Worm (Caenorhabditis elegans) whole organism, L1 larva: ENCODE data around the gene F01D5.6.
A peak's percentile ranks its signal among the peaks of the same experiment; 100 is the strongest.

Experiments used
- C04F5.9 ChIP-seq: sonication (generic microtip); optimal IDR thresholded peaks from 2 replicates; lab custom pipeline; 2016; ENCODE audit warnings: missing genetic modification characterization, missing compliant biosample characterization
- C16A3.4 ChIP-seq: fragments of 150-350 bp; optimal IDR thresholded peaks from 2 replicates; lab custom pipeline; 2014; ENCODE audit warnings: missing biosample characterization, missing genetic modification characterization
- C34B4.2 ChIP-seq: sonication (generic microtip); optimal IDR thresholded peaks from 2 replicates; lab custom pipeline; 2017; ENCODE audit warnings: mild to moderate bottlenecking, missing genetic modification characterization, missing compliant biosample characterization
- F16B12.6 ChIP-seq: fragments of 150-350 bp; optimal IDR thresholded peaks from 2 replicates; lab custom pipeline; 2014; ENCODE audit warnings: missing biosample characterization, missing genetic modification characterization
- aha-1 ChIP-seq: fragments of 150-350 bp; optimal IDR thresholded peaks from 2 replicates; lab custom pipeline; 2014; ENCODE audit warnings: missing biosample characterization, missing genetic modification characterization
- ama-1 ChIP-seq: fragments of 150-350 bp; optimal IDR thresholded peaks from 2 replicates; lab custom pipeline; 2014
- blmp-1 ChIP-seq: fragments of 150-350 bp; optimal IDR thresholded peaks from 2 replicates; lab custom pipeline; 2014; ENCODE audit warnings: missing biosample characterization, missing genetic modification characterization
- ceh-82 ChIP-seq, 3 experiments: fragments of 150-350 bp in 1 of 3; sonication (generic microtip) in 2 of 3; optimal IDR thresholded peaks; 2 replicates each; lab custom pipeline; 2014 to 2017; ENCODE audit warnings: missing biosample characterization in 3 of 3, missing genetic modification characterization in 3 of 3
- ceh-88 ChIP-seq: fragments of 200-800 bp; sonication (Bioruptor generic); IDR thresholded peaks from 2 replicates; pipeline ENCODE4 v1.3.6; 2022; ENCODE audit warnings: missing genetic modification characterization, missing compliant biosample characterization
- ceh-90 ChIP-seq: sonication (generic microtip); optimal IDR thresholded peaks from 2 replicates; lab custom pipeline; 2016; ENCODE audit warnings: missing genetic modification characterization, missing compliant biosample characterization
- ces-1 ChIP-seq: fragments of 150-350 bp; optimal IDR thresholded peaks from 2 replicates; lab custom pipeline; 2014; ENCODE audit warnings: missing biosample characterization, missing genetic modification reagents, missing genetic modification characterization
- dpl-1 ChIP-seq, 3 experiments: fragments of 150-350 bp in 2 of 3; sonication (generic microtip) in 1 of 3; optimal IDR thresholded peaks; 2 replicates each; lab custom pipeline; 2014 to 2017; ENCODE audit warnings: missing biosample characterization in 3 of 3, missing genetic modification characterization in 3 of 3, missing genetic modification reagents in 3 of 3
- efl-1 ChIP-seq, 4 experiments: fragments of 150-350 bp; optimal IDR thresholded peaks in 3 of 4; peaks in 1 of 4; 1 replicate in 1 of 4; 2 replicates in 3 of 4; lab custom pipeline; 2014; ENCODE audit warnings: missing biosample characterization in 2 of 4, missing genetic modification characterization in 2 of 4, missing genetic modification reagents in 2 of 4
- efl-3 ChIP-seq: fragments of 200-800 bp; sonication (Bioruptor generic); optimal IDR thresholded peaks from 2 replicates; lab custom pipeline; 2018; ENCODE audit warnings: mild to moderate bottlenecking, missing genetic modification characterization, missing compliant biosample characterization
- elt-2 ChIP-seq: sonication (generic microtip); optimal IDR thresholded peaks from 2 replicates; lab custom pipeline; 2016; ENCODE audit warnings: missing genetic modification characterization, mild to moderate bottlenecking, inconsistent platforms, missing compliant biosample characterization, missing genetic modification reagents
- fkh-10 ChIP-seq: sonication (generic microtip); optimal IDR thresholded peaks from 2 replicates; lab custom pipeline; 2017; ENCODE audit warnings: missing biosample characterization, missing genetic modification reagents, missing genetic modification characterization
- fkh-4 ChIP-seq: sonication (generic microtip); optimal IDR thresholded peaks from 2 replicates; lab custom pipeline; 2016; ENCODE audit warnings: missing compliant biosample characterization, missing genetic modification characterization, borderline replicate concordance
- fos-1 ChIP-seq: fragments of 150-350 bp; optimal IDR thresholded peaks from 2 replicates; lab custom pipeline; 2014; ENCODE audit warnings: missing biosample characterization, missing genetic modification characterization
- hlh-17 ChIP-seq: fragments of 200-800 bp; sonication (Bioruptor generic); optimal IDR thresholded peaks from 2 replicates; lab custom pipeline; 2018; ENCODE audit warnings: missing genetic modification characterization, mild to moderate bottlenecking, missing compliant biosample characterization, moderate library complexity, borderline replicate concordance
- irx-1 ChIP-seq: sonication (generic microtip); optimal IDR thresholded peaks from 2 replicates; lab custom pipeline; 2016; ENCODE audit warnings: missing genetic modification characterization, missing compliant biosample characterization
- isw-1 ChIP-seq: fragments of 200-800 bp; sonication (Bioruptor generic); IDR thresholded peaks from 2 replicates; pipeline ENCODE4 v1.3.6; 2022; ENCODE audit warnings: missing genetic modification characterization, missing compliant biosample characterization
- jun-1 ChIP-seq: fragments of 150-350 bp; optimal IDR thresholded peaks from 2 replicates; lab custom pipeline; 2014; ENCODE audit warnings: missing biosample characterization, missing genetic modification reagents, missing genetic modification characterization
- lin-14 ChIP-seq: fragments of 200-800 bp; sonication (Bioruptor generic); optimal IDR thresholded peaks from 2 replicates; lab custom pipeline; 2018; ENCODE audit warnings: mild to moderate bottlenecking, missing genetic modification characterization, moderate library complexity, missing compliant biosample characterization
- lin-35 ChIP-seq, 2 experiments: fragments of 150-350 bp; optimal IDR thresholded peaks; 2 replicates each; lab custom pipeline; 2014; ENCODE audit warnings: missing biosample characterization in 2 of 2, missing genetic modification characterization in 2 of 2, missing genetic modification reagents in 2 of 2
- lin-39 ChIP-seq: fragments of 150-350 bp; optimal IDR thresholded peaks from 2 replicates; lab custom pipeline; 2014; ENCODE audit warnings: missing biosample characterization, missing genetic modification reagents, missing genetic modification characterization
- lsy-2 ChIP-seq, 2 experiments: fragments of 150-350 bp; optimal IDR thresholded peaks; 2 replicates each; lab custom pipeline; 2014; ENCODE audit warnings: missing biosample characterization in 2 of 2, missing genetic modification characterization in 2 of 2
- mdl-1 ChIP-seq, 2 experiments: fragments of 150-350 bp; optimal IDR thresholded peaks; 2 replicates each; lab custom pipeline; 2014 to 2017; ENCODE audit warnings: missing biosample characterization in 2 of 2, missing genetic modification characterization in 2 of 2, inconsistent platforms in 1 of 2
- nhr-11 ChIP-seq: fragments of 150-350 bp; optimal IDR thresholded peaks from 2 replicates; lab custom pipeline; 2014; ENCODE audit warnings: missing biosample characterization, missing genetic modification characterization
- nhr-20 ChIP-seq: sonication (generic microtip); optimal IDR thresholded peaks from 2 replicates; lab custom pipeline; 2016; ENCODE audit warnings: mild to moderate bottlenecking, missing genetic modification characterization, missing compliant biosample characterization
- nhr-237 ChIP-seq: fragments of 150-350 bp; optimal IDR thresholded peaks from 2 replicates; lab custom pipeline; 2014; ENCODE audit warnings: missing biosample characterization, missing genetic modification characterization
- nhr-71 ChIP-seq: sonication (generic microtip); optimal IDR thresholded peaks from 2 replicates; lab custom pipeline; 2016; ENCODE audit warnings: mild to moderate bottlenecking, missing genetic modification characterization, moderate library complexity, missing compliant biosample characterization
- nhr-77 ChIP-seq: fragments of 150-350 bp; optimal IDR thresholded peaks from 2 replicates; lab custom pipeline; 2014; ENCODE audit warnings: missing biosample characterization, missing genetic modification characterization
- nhr-84 ChIP-seq: sonication (generic microtip); optimal IDR thresholded peaks from 2 replicates; lab custom pipeline; 2017; ENCODE audit warnings: missing biosample characterization, missing genetic modification characterization
- nhr-85 ChIP-seq: sonication (generic microtip); peaks from one replicate; lab custom pipeline; 2016; ENCODE audit warnings: missing genetic modification characterization, inconsistent platforms, missing compliant biosample characterization
- nhr-90 ChIP-seq: sonication (generic microtip); optimal IDR thresholded peaks from 2 replicates; lab custom pipeline; 2016; ENCODE audit warnings: mild to moderate bottlenecking, missing genetic modification characterization, missing compliant biosample characterization; ENCODE audit not compliant: poor library complexity
- pax-3 ChIP-seq: fragments of 200-800 bp; sonication (Bioruptor generic); optimal IDR thresholded peaks from 2 replicates; lab custom pipeline; 2018; ENCODE audit warnings: mild to moderate bottlenecking, missing genetic modification characterization, moderate library complexity, missing compliant biosample characterization
- rnt-1 ChIP-seq: sonication (generic microtip); optimal IDR thresholded peaks from 2 replicates; lab custom pipeline; 2016; ENCODE audit warnings: mild to moderate bottlenecking, missing genetic modification characterization, moderate library complexity, missing compliant biosample characterization
- snpc-4 ChIP-seq: fragments of 150-350 bp; optimal IDR thresholded peaks from 2 replicates; lab custom pipeline; 2014; ENCODE audit warnings: missing biosample characterization, missing genetic modification characterization
- sox-4 ChIP-seq: sonication (generic microtip); optimal IDR thresholded peaks from 2 replicates; lab custom pipeline; 2016; ENCODE audit warnings: missing genetic modification characterization, missing compliant biosample characterization
- sptf-1 ChIP-seq: fragments of 150-350 bp; optimal IDR thresholded peaks from 2 replicates; lab custom pipeline; 2014; ENCODE audit warnings: missing biosample characterization, missing genetic modification characterization
- sup-37 ChIP-seq: fragments of 200-800 bp; sonication (Bioruptor generic); optimal IDR thresholded peaks from 2 replicates; lab custom pipeline; 2018; ENCODE audit warnings: mild to moderate bottlenecking, missing genetic modification characterization, missing compliant biosample characterization
- swsn-7 ChIP-seq: sonication (generic microtip); optimal IDR thresholded peaks from 2 replicates; lab custom pipeline; 2016; ENCODE audit warnings: missing genetic modification characterization, missing compliant biosample characterization
- tlp-1 ChIP-seq: fragments of 150-350 bp; optimal IDR thresholded peaks from 2 replicates; lab custom pipeline; 2014; ENCODE audit warnings: missing biosample characterization, missing genetic modification characterization
- unc-62 ChIP-seq: fragments of 150-350 bp; optimal IDR thresholded peaks from 2 replicates; lab custom pipeline; 2014; ENCODE audit warnings: missing biosample characterization, missing genetic modification reagents, missing genetic modification characterization
- xbp-1 ChIP-seq: sonication (generic microtip); optimal IDR thresholded peaks from 2 replicates; lab custom pipeline; 2016; ENCODE audit warnings: missing genetic modification characterization, missing compliant biosample characterization
- ztf-4 ChIP-seq: fragments of 150-350 bp; optimal IDR thresholded peaks from 2 replicates; lab custom pipeline; 2014; ENCODE audit warnings: missing biosample characterization, missing genetic modification characterization

Gene F01D5.6

ce11 chrII:14006210-14006609 lies at the start of gene F01D5.6:
TSS of gene F01D5.6 (plus strand) at chrII:14006510.
- TF ChIP-seq ceh-88 (GFP tag; lab: Robert Waterston, UW) = no peak
- no peak for TF ChIP-seq nhr-77 (tag; lab: Kevin White, UChicago)
- TF ChIP-seq fkh-4 = no peak
- no peak for TF ChIP-seq nhr-90 (tag; lab: Kevin White, UChicago)
- TF ChIP-seq C04F5.9 (tag; lab: Kevin White, UChicago) = no peak
- TF ChIP-seq swsn-7 (tag; lab: Kevin White, UChicago) = no peak
- TF ChIP-seq ces-1 (GFP tag; lab: Kevin White, UChicago) = no peak
- no peak for TF ChIP-seq lin-39 (tag; lab: Kevin White, UChicago)
- no peak for TF ChIP-seq hlh-17
- no peak for TF ChIP-seq tlp-1 (tag; lab: Kevin White, UChicago)
- TF ChIP-seq xbp-1 (tag; lab: Kevin White, UChicago) = no peak
- no peak for TF ChIP-seq C16A3.4 (tag; lab: Kevin White, UChicago)
- no peak for TF ChIP-seq elt-2 (tag; lab: Kevin White, UChicago)
- no peak for TF ChIP-seq snpc-4 (tag; lab: Kevin White, UChicago)
- TF ChIP-seq nhr-11 (tag; lab: Kevin White, UChicago) = no peak
- no peak for TF ChIP-seq sox-4 (tag; lab: Kevin White, UChicago)
- no peak for TF ChIP-seq lin-35 (GFP tag; optimal IDR thresholded peaks at IDR 0.05; lab: Kevin White, UChicago)
- no peak for TF ChIP-seq isw-1 (GFP tag; lab: Robert Waterston, UW)
- TF ChIP-seq mdl-1 (tag; optimal IDR thresholded peaks at IDR 0.05; lab: Kevin White, UChicago) = no peak
- TF ChIP-seq fkh-10 (GFP tag; lab: Kevin White, UChicago) = no peak
- TF ChIP-seq, all 84 proteins: peak for 0

ce11 chrII:13956529-13956928 lies 49.8 kb upstream of the F01D5.6 start:
- TF ChIP-seq lin-35 (GFP tag; optimal IDR thresholded peaks at IDR 0.05; lab: Kevin White, UChicago) (peak in 1 of 2 experiments; percentile 38), nhr-77 (tag; lab: Kevin White, UChicago) (peak; percentile 4), elt-2 (tag; lab: Kevin White, UChicago) (peak; percentile 89), nhr-237 (tag; lab: Kevin White, UChicago) (no peak), lsy-2 (tag; optimal IDR thresholded peaks at IDR 0.05; lab: Kevin White, UChicago) (peak in 1 of 2 experiments; percentile 25), efl-1 (optimal IDR thresholded peaks at IDR 0.05; lab: Kevin White, UChicago) (no peak), efl-1 (GFP tag; optimal IDR thresholded peaks at IDR 0.05 in 1 of 2; lab: Kevin White, UChicago) (peak in 1 of 2 experiments; percentile 67), nhr-20 (tag; lab: Kevin White, UChicago) (peak; percentile 20), F16B12.6 (tag; lab: Kevin White, UChicago) (no peak)
- TF ChIP-seq, all 84 proteins: peak for 6

DNA sequence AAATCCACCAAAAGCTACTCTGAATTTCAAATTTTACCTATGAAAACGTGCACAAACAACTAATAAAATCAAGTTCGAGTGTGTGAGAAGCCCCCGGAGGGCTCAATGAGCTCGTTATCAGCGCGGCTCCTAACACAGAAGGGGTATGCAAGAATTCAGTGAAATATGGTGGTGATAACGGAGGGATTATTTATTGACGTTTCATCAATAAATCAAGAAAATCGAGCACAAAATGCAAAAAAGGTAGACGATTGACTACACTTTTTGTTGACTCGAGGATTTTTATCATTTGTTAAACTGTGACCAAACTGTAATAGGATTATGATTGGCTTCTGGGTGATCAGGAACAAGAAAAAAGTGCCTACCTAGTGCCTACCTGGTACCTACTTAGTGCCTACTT lies 48.9 kb upstream of the F01D5.6 start, which contains the start of gene zip-3:
TSS of gene zip-3 (minus strand) at position 21 of the 400 bp plus-strand sequence.
- TF ChIP-seq elt-2 (tag; lab: Kevin White, UChicago) (peak; percentile 56), sup-37 (GFP tag; lab: Kevin White, UChicago) (no peak)

- TF ChIP-seq ceh-88 (GFP tag; lab: Robert Waterston, UW) (no peak), nhr-84 (no peak), fos-1 (tag; lab: Kevin White, UChicago) (no peak), rnt-1 (tag; lab: Kevin White, UChicago) (no peak), lin-35 (GFP tag; optimal IDR thresholded peaks at IDR 0.05; lab: Kevin White, UChicago) (peak in 1 of 2 experiments; percentile 44), C34B4.2 (tag; lab: Kevin White, UChicago) (no peak), sox-4 (tag; lab: Kevin White, UChicago) (no peak), ceh-82 (tag; optimal IDR thresholded peaks at IDR 0.05; lab: Kevin White, UChicago) (no peak), aha-1 (no peak), ztf-4 (no peak), lsy-2 (tag; optimal IDR thresholded peaks at IDR 0.05; lab: Kevin White, UChicago) (peak; percentile 5 to 22), lin-14 (GFP tag; lab: Kevin White, UChicago) (peak; percentile 23), jun-1 (no peak), unc-62 (GFP tag; lab: Kevin White, UChicago) (no peak), elt-2 (tag; lab: Kevin White, UChicago) (peak; percentile 36), ces-1 (GFP tag; lab: Kevin White, UChicago) (no peak), C04F5.9 (tag; lab: Kevin White, UChicago) (no peak), blmp-1 (no peak), dpl-1 (GFP tag; optimal IDR thresholded peaks at IDR 0.05; lab: Kevin White, UChicago) (peak in 1 of 3 experiments; percentile 38), irx-1 (no peak), efl-3 (GFP tag; lab: Kevin White, UChicago) (no peak), sptf-1 (tag; lab: Kevin White, UChicago) (no peak), nhr-85 (tag; lab: Kevin White, UChicago) (peak; percentile 23), sup-37 (GFP tag; lab: Kevin White, UChicago) (no peak), ama-1 (lab: Kevin White, UChicago) (no peak), ceh-90 (tag; lab: Kevin White, UChicago) (no peak), pax-3 (tag; lab: Kevin White, UChicago) (no peak), nhr-71 (tag; lab: Kevin White, UChicago) (peak; percentile 25)
These were observed 48.0 kb upstream of the F01D5.6 start for ce11 chrII:13958359-13958758.
